Fruit fly (Drosophila melanogaster): ENCODE measurements around the gene Mcm6.
A peak's percentile ranks its signal among the peaks of the same experiment; 100 is the strongest.

Mcm6 gene

dm6 chrX:6696467-6696866 lies 22.3 kb downstream of the Mcm6 start (continued):
- TF ChIP-seq CG12744 (GFP tag; optimal IDR thresholded peaks at IDR 0.05) (peak; percentile 54), tgo (GFP tag; IDR thresholded peaks at IDR 0.05) (peak; percentile 67; the same call in 1 of the 3 replicates), Abd-B (GFP tag; optimal IDR thresholded peaks at IDR 0.05) (no peak), croc (GFP tag; conservative IDR thresholded peaks at IDR 0.05) (peak; percentile 31; the same call in 2 of the 3 replicates), CG15696 (tag; optimal IDR thresholded peaks at IDR 0.05) (peak; percentile 39), tap (tag; optimal IDR thresholded peaks at IDR 0.05) (peak; percentile 54), CG15269 (tag; optimal IDR thresholded peaks at IDR 0.05) (peak; percentile 74), Awh (GFP tag; IDR thresholded peaks at IDR 0.05) (0 out of 2 replicates have a peak, but pooled peaks have one; percentile 42), crol (GFP tag; IDR thresholded peaks at IDR 0.05) (0 out of 2 replicates have a peak, but pooled peaks have one; percentile 17), Hmx (GFP tag; optimal IDR thresholded peaks at IDR 0.05) (peak; percentile 10), CG7786 (GFP tag; optimal IDR thresholded peaks at IDR 0.05) (peak; percentile 52), CG13296 (GFP tag; optimal IDR thresholded peaks at IDR 0.05) (peak; percentile 82), CG11085 (GFP tag; IDR thresholded peaks at IDR 0.05) (no peak), luna (GFP tag; optimal IDR thresholded peaks at IDR 0.05) (no peak), Six4 (GFP tag; optimal IDR thresholded peaks at IDR 0.05) (peak; percentile 34), Spps (tag; optimal IDR thresholded peaks at IDR 0.05) (peak; percentile 22), CG13424 (tag; optimal IDR thresholded peaks at IDR 0.05) (peak; percentile 80), exex (tag; optimal IDR thresholded peaks at IDR 0.05) (peak; percentile 54), gsb (GFP tag; IDR thresholded peaks at IDR 0.05) (no peak), gt (GFP tag; IDR thresholded peaks at IDR 0.05) (no peak; the same call in 1 of the 2 replicates), Atf3 (GFP tag; optimal IDR thresholded peaks at IDR 0.05) (peak; percentile 9), CG15073 (GFP tag; optimal IDR thresholded peaks at IDR 0.05) (no peak), gem (tag; optimal IDR thresholded peaks at IDR 0.05) (peak; percentile 79), en (GFP tag; optimal IDR thresholded peaks at IDR 0.05) (peak; percentile 9), CG8765 (GFP tag; IDR thresholded peaks at IDR 0.05) (0 out of 2 replicates have a peak, but pooled peaks have one; percentile 16), Dip2 (GFP tag; IDR thresholded peaks at IDR 0.05) (no peak), crc (GFP tag; optimal IDR thresholded peaks at IDR 0.05) (peak; percentile 48), bbx (GFP tag; IDR thresholded peaks at IDR 0.05; ENCODE audit: partially characterized antibody) (no peak), Jarid2 (GFP tag; optimal IDR thresholded peaks at IDR 0.05) (no peak), ken (GFP tag; IDR thresholded peaks at IDR 0.05) (peak; percentile 70), HmgZ (tag; optimal IDR thresholded peaks at IDR 0.05) (peak; percentile 59), lilli (GFP tag; optimal IDR thresholded peaks at IDR 0.05) (peak; percentile 78), Gsc (GFP tag; IDR thresholded peaks at IDR 0.05) (no peak), CG18764 (GFP tag; optimal IDR thresholded peaks at IDR 0.05) (peak; percentile 8), CG12942 (GFP tag; optimal IDR thresholded peaks at IDR 0.05) (no peak), CG10565 (GFP tag; optimal IDR thresholded peaks at IDR 0.05) (no peak), trh (GFP tag; optimal IDR thresholded peaks at IDR 0.05) (no peak), Max (GFP tag; optimal IDR thresholded peaks at IDR 0.05) (peak; percentile 15), CG12391 (tag; optimal IDR thresholded peaks at IDR 0.05) (peak; percentile 72), CG32772 (GFP tag; IDR thresholded peaks at IDR 0.05) (peak; percentile 54), CG10267 (tag; optimal IDR thresholded peaks at IDR 0.05) (peak; percentile 50), Dref (GFP tag; IDR thresholded peaks at IDR 0.05) (no peak), dpn (GFP tag; optimal IDR thresholded peaks at IDR 0.05) (peak; percentile 54 to 61), ham (GFP tag; IDR thresholded peaks at IDR 0.05) (no peak), ap (GFP tag; IDR thresholded peaks at IDR 0.05) (peak; percentile 48), CG12299 (tag; optimal IDR thresholded peaks at IDR 0.05) (peak; percentile 66), Doc2 (GFP tag; IDR thresholded peaks at IDR 0.05) (no peak), CG5953 (GFP tag; IDR thresholded peaks at IDR 0.05) (peak; percentile 42; the same call in 1 of the 2 replicates), CG4404 (GFP tag; IDR thresholded peaks at IDR 0.05) (no peak), CG4424 (GFP tag; optimal IDR thresholded peaks at IDR 0.05) (peak; percentile 58), nom (GFP tag; optimal IDR thresholded peaks at IDR 0.05) (peak; percentile 79), sqz (GFP tag; optimal IDR thresholded peaks at IDR 0.05) (peak; percentile 43)
